Worm (Caenorhabditis elegans): ENCODE results near the gene ZK593.3.

ZK593.3 gene

ce11 chrIV:10964688-10965087 is 49.2 kb downstream of the ZK593.3 start (continued):
- TF ChIP-seq duxl-1 (tag; optimal IDR thresholded peaks at IDR 0.05; ENCODE audit: poor library complexity) (no peak), daf-12 (tag; optimal IDR thresholded peaks at IDR 0.05) (no peak), nhr-77 (tag; optimal IDR thresholded peaks at IDR 0.05) (peak; percentile 24), mdt-29 (GFP tag; IDR thresholded peaks at IDR 0.05) (no peak), cey-2 (tag; optimal IDR thresholded peaks at IDR 0.05; ENCODE audit: borderline replicate concordance, insufficient read depth) (no peak), lin-29 (GFP tag; IDR thresholded peaks at IDR 0.05) (no peak), nhr-11 (tag; optimal IDR thresholded peaks at IDR 0.05) (no peak), Y105C5A.15 (GFP tag; IDR thresholded peaks at IDR 0.05) (no peak), fos-1 (tag; optimal IDR thresholded peaks at IDR 0.05) (no peak), nhr-28 (tag; optimal IDR thresholded peaks at IDR 0.05) (peak; percentile 56), dmd-8 (GFP tag; IDR thresholded peaks at IDR 0.05) (no peak), ztf-7 (tag; optimal IDR thresholded peaks at IDR 0.05) (no peak), lin-39 (tag; optimal IDR thresholded peaks at IDR 0.05) (no peak), mep-1 (tag; optimal IDR thresholded peaks at IDR 0.05) (no peak), hlh-30 (tag; optimal IDR thresholded peaks at IDR 0.05; ENCODE audit: insufficient read depth) (peak; percentile 44), ztf-11 (tag; optimal IDR thresholded peaks at IDR 0.05) (no peak), unc-62 (GFP tag; optimal IDR thresholded peaks at IDR 0.05 in 1 of 2) (no peak), unc-62 (tag; optimal IDR thresholded peaks at IDR 0.05) (no peak), mes-2 (tag; optimal IDR thresholded peaks at IDR 0.05; ENCODE audit: poor library complexity, severe bottlenecking) (no peak), Y75B8A.6 (GFP tag; IDR thresholded peaks at IDR 0.05) (no peak), pqm-1 (tag; optimal IDR thresholded peaks at IDR 0.05) (no peak), dve-1 (tag; optimal IDR thresholded peaks at IDR 0.05; ENCODE audit: insufficient read depth) (peak; percentile 52), nhr-41 (GFP tag; IDR thresholded peaks at IDR 0.05) (no peak), egl-27 (tag; optimal IDR thresholded peaks at IDR 0.05) (no peak), aly-2 (tag; optimal IDR thresholded peaks at IDR 0.05) (no peak), T26A8.4 (GFP tag; IDR thresholded peaks at IDR 0.05) (no peak), nhr-102 (tag; optimal IDR thresholded peaks at IDR 0.05) (no peak), hif-1 (tag; optimal IDR thresholded peaks at IDR 0.05) (no peak), nhr-111 (GFP tag; optimal IDR thresholded peaks at IDR 0.05) (no peak), ceh-20 (GFP tag; IDR thresholded peaks at IDR 0.05) (no peak), R02D3.7 (tag; optimal IDR thresholded peaks at IDR 0.05) (no peak), ZK546.5 (tag; optimal IDR thresholded peaks at IDR 0.05) (no peak), zag-1 (tag; optimal IDR thresholded peaks at IDR 0.05) (no peak), lim-7 (GFP tag; IDR thresholded peaks at IDR 0.05) (no peak), aha-1 (tag) (no peak), ceh-62 (tag; optimal IDR thresholded peaks at IDR 0.05) (no peak), hlh-11 (tag; optimal IDR thresholded peaks at IDR 0.05) (no peak), ceh-32 (tag; optimal IDR thresholded peaks at IDR 0.05; ENCODE audit: poor library complexity) (no peak), madf-9 (GFP tag; conservative IDR thresholded peaks at IDR 0.05) (no peak), dmd-6 (GFP tag; IDR thresholded peaks at IDR 0.05) (peak; percentile 72), Y48G9A.11 (GFP tag; IDR thresholded peaks at IDR 0.05) (no peak), daf-8 (GFP tag; IDR thresholded peaks at IDR 0.05) (no peak), egl-43 (GFP tag; IDR thresholded peaks at IDR 0.05) (no peak), hmg-1.1 (GFP tag; IDR thresholded peaks at IDR 0.05) (no peak), set-16 (GFP tag; IDR thresholded peaks at IDR 0.05) (no peak), T20F7.1 (GFP tag; optimal IDR thresholded peaks at IDR 0.05) (no peak), snpc-4 (tag; optimal IDR thresholded peaks at IDR 0.05) (no peak), zfp-2 (tag; optimal IDR thresholded peaks at IDR 0.05) (no peak), ZK337.2 (GFP tag; IDR thresholded peaks at IDR 0.05) (no peak), vab-7 (GFP tag; IDR thresholded peaks at IDR 0.05) (no peak)

All from whole organism, L4 larva.